Worm (Caenorhabditis elegans) whole organism, young adult: Measurements from ENCODE around the gene cul-1.

ENCODE experiments used
- D2030.7 ChIP-seq: fragments of 200-800 bp; sonication (Bioruptor generic); IDR thresholded peaks from 2 replicates; pipeline ENCODE4 v1.3.6; 2022; ENCODE audit warnings: missing genetic modification reagents, missing genetic modification characterization, missing compliant biosample characterization
- F23B12.7 ChIP-seq: sonication (generic microtip); optimal IDR thresholded peaks from 2 replicates; lab custom pipeline; 2017; ENCODE audit warnings: missing genetic modification characterization, mild to moderate bottlenecking, missing compliant biosample characterization, antibody characterized with exemption, moderate library complexity; ENCODE audit not compliant: insufficient read depth
- F33H1.4 ChIP-seq: fragments of 200-800 bp; sonication (Bioruptor generic); IDR thresholded peaks from 2 replicates; pipeline ENCODE4 v1.3.6; 2022; ENCODE audit warnings: missing genetic modification reagents, missing genetic modification characterization, missing compliant biosample characterization
- F57C9.4 ChIP-seq: sonication (generic microtip); optimal IDR thresholded peaks from 2 replicates; lab custom pipeline; 2017; ENCODE audit warnings: mild to moderate bottlenecking, missing genetic modification characterization, missing compliant biosample characterization
- Y53F4B.3 ChIP-seq: fragments of 200-800 bp; sonication (Bioruptor generic); IDR thresholded peaks from 2 replicates; pipeline ENCODE4 v1.3.6; 2022; ENCODE audit warnings: missing genetic modification reagents, missing genetic modification characterization, missing compliant biosample characterization
- Y53G8AR.9 ChIP-seq: fragments of 200-800 bp; sonication (Bioruptor generic); conservative IDR thresholded peaks from 2 replicates; pipeline ENCODE4 v1.3.6; 2022; ENCODE audit warnings: missing genetic modification reagents, missing genetic modification characterization, missing compliant biosample characterization
- Y67H2A.10 ChIP-seq: fragments of 200-800 bp; sonication (Bioruptor generic); conservative IDR thresholded peaks from 2 replicates; pipeline ENCODE4 v1.3.6; 2022; ENCODE audit warnings: missing genetic modification reagents, missing genetic modification characterization, missing compliant biosample characterization
- Y79H2A.3 ChIP-seq: fragments of 200-800 bp; sonication (Bioruptor generic); conservative IDR thresholded peaks from 2 replicates; pipeline ENCODE4 v1.3.6; 2022; ENCODE audit warnings: missing genetic modification reagents, missing genetic modification characterization, missing compliant biosample characterization
- ZK185.1 ChIP-seq: sonication (generic microtip); optimal IDR thresholded peaks from 2 replicates; lab custom pipeline; 2016; ENCODE audit warnings: mild to moderate bottlenecking, missing genetic modification characterization, missing compliant biosample characterization; ENCODE audit not compliant: poor library complexity, severe bottlenecking
- akir-1 ChIP-seq: fragments of 200-800 bp; sonication (Bioruptor generic); optimal IDR thresholded peaks from 2 replicates; lab custom pipeline; 2018; ENCODE audit warnings: mild to moderate bottlenecking, missing genetic modification characterization, moderate library complexity, missing compliant biosample characterization
- ama-1 ChIP-seq, 3 experiments: fragments of 150-350 bp in 1 of 3; sonication (generic microtip) in 2 of 3; optimal IDR thresholded peaks; 2 replicates each; lab custom pipeline; 2014 to 2018; ENCODE audit warnings: missing biosample characterization in 2 of 3, missing genetic modification characterization in 2 of 3, missing genetic modification reagents in 2 of 3
- attf-5 ChIP-seq: fragments of 200-800 bp; sonication (Bioruptor generic); optimal IDR thresholded peaks from 2 replicates; lab custom pipeline; 2018; ENCODE audit warnings: mild to moderate bottlenecking, missing genetic modification characterization, missing compliant biosample characterization
- ceh-100 ChIP-seq: fragments of 200-800 bp; sonication (Bioruptor generic); IDR thresholded peaks from 2 replicates; pipeline ENCODE4 v1.3.6; 2022; ENCODE audit warnings: missing genetic modification reagents, missing genetic modification characterization, missing compliant biosample characterization
- ceh-58 ChIP-seq: fragments of 200-800 bp; sonication (Bioruptor generic); IDR thresholded peaks from 2 replicates; pipeline ENCODE4 v1.3.6; 2022; ENCODE audit warnings: missing genetic modification characterization, missing compliant biosample characterization
- ceh-91 ChIP-seq: fragments of 200-800 bp; sonication (Bioruptor generic); IDR thresholded peaks from 2 replicates; pipeline ENCODE4 v1.3.6; 2022; ENCODE audit warnings: missing genetic modification reagents, missing genetic modification characterization, missing compliant biosample characterization
- die-1 ChIP-seq: sonication (generic microtip); optimal IDR thresholded peaks from 2 replicates; lab custom pipeline; 2016; ENCODE audit warnings: missing genotype, mild to moderate bottlenecking, missing genetic modification characterization, missing compliant biosample characterization
- dpff-1 ChIP-seq: sonication (generic microtip); optimal IDR thresholded peaks from 2 replicates; lab custom pipeline; 2017; ENCODE audit warnings: mild to moderate bottlenecking, missing genetic modification characterization, missing compliant biosample characterization
- egrh-3 ChIP-seq: fragments of 200-800 bp; sonication (Bioruptor generic); IDR thresholded peaks from 2 replicates; pipeline ENCODE4 v1.3.6; 2022; ENCODE audit warnings: missing genetic modification reagents, missing genetic modification characterization, missing compliant biosample characterization
- ets-4 ChIP-seq: fragments of 200-800 bp; sonication (Bioruptor generic); optimal IDR thresholded peaks from 2 replicates; lab custom pipeline; 2018; ENCODE audit warnings: mild to moderate bottlenecking, missing genetic modification characterization, missing compliant biosample characterization
- gei-17 ChIP-seq: fragments of 200-800 bp; sonication (Bioruptor generic); optimal IDR thresholded peaks from 2 replicates; lab custom pipeline; 2018; ENCODE audit warnings: mild to moderate bottlenecking, missing genetic modification characterization, missing compliant biosample characterization
- him-1 ChIP-seq: sonication (generic microtip); optimal IDR thresholded peaks from 2 replicates; lab custom pipeline; 2016; ENCODE audit warnings: missing genotype, missing genetic modification reagents, missing genetic modification characterization, missing compliant biosample characterization
- hlh-26 ChIP-seq: fragments of 200-800 bp; sonication (Bioruptor generic); conservative IDR thresholded peaks from 2 replicates; pipeline ENCODE4 v1.3.6; 2022; ENCODE audit warnings: missing genetic modification reagents, missing genetic modification characterization, missing compliant biosample characterization
- hmg-1.2 ChIP-seq: fragments of 200-800 bp; sonication (Bioruptor generic); IDR thresholded peaks from 2 replicates; pipeline ENCODE4 v1.3.6; 2022; ENCODE audit warnings: missing genetic modification reagents, missing genetic modification characterization, missing compliant biosample characterization
- hmg-20 ChIP-seq: fragments of 200-800 bp; sonication (Bioruptor generic); IDR thresholded peaks from 2 replicates; pipeline ENCODE4 v1.3.6; 2022; ENCODE audit warnings: missing genetic modification reagents, missing genetic modification characterization, missing compliant biosample characterization
- hsf-1 ChIP-seq: fragments of 200-800 bp; sonication (Bioruptor generic); IDR thresholded peaks from 2 replicates; pipeline ENCODE4 v1.3.6; 2022; ENCODE audit warnings: missing genetic modification reagents, missing genetic modification characterization, missing compliant biosample characterization
- lin-26 ChIP-seq: fragments of 200-800 bp; sonication (Bioruptor generic); IDR thresholded peaks from 2 replicates; pipeline ENCODE4 v1.3.6; 2022; ENCODE audit warnings: missing genetic modification reagents, missing genetic modification characterization, missing compliant biosample characterization
- lin-40 ChIP-seq: sonication (generic microtip); optimal IDR thresholded peaks from 2 replicates; lab custom pipeline; 2016; ENCODE audit warnings: missing genetic modification characterization, mild to moderate bottlenecking, missing compliant biosample characterization, missing genotype, missing genetic modification reagents
- lsl-1 ChIP-seq: fragments of 200-800 bp; sonication (Bioruptor generic); optimal IDR thresholded peaks from 2 replicates; lab custom pipeline; 2018; ENCODE audit warnings: mild to moderate bottlenecking, missing genetic modification characterization, moderate library complexity, missing compliant biosample characterization
- madf-6 ChIP-seq: fragments of 200-800 bp; sonication (Bioruptor generic); IDR thresholded peaks from 2 replicates; pipeline ENCODE4 v1.3.6; 2022; ENCODE audit warnings: missing genetic modification reagents, missing genetic modification characterization, missing compliant biosample characterization
- mcd-1 ChIP-seq: fragments of 200-800 bp; sonication (Bioruptor generic); IDR thresholded peaks from 2 replicates; pipeline ENCODE4 v1.3.6; 2022; ENCODE audit warnings: missing genetic modification reagents, missing genetic modification characterization, missing compliant biosample characterization
- mel-28 ChIP-seq: sonication (generic microtip); optimal IDR thresholded peaks from 2 replicates; lab custom pipeline; 2016; ENCODE audit warnings: borderline replicate concordance, mild to moderate bottlenecking, missing genetic modification characterization, missing compliant biosample characterization
- pbrm-1 ChIP-seq: fragments of 200-800 bp; sonication (Bioruptor generic); IDR thresholded peaks from 2 replicates; pipeline ENCODE4 v1.3.6; 2022; ENCODE audit warnings: missing genetic modification reagents, missing genetic modification characterization, missing compliant biosample characterization
- rcor-1 ChIP-seq: fragments of 200-800 bp; sonication (Bioruptor generic); IDR thresholded peaks from 2 replicates; pipeline ENCODE4 v1.3.6; 2022; ENCODE audit warnings: missing genetic modification reagents, missing genetic modification characterization, missing compliant biosample characterization
- rec-8 ChIP-seq, 2 experiments: sonication (generic microtip); optimal IDR thresholded peaks; 2 replicates each; lab custom pipeline; 2016; ENCODE audit warnings: mild to moderate bottlenecking in 2 of 2, missing genetic modification characterization in 2 of 2, missing genetic modification reagents in 2 of 2, missing genotype in 2 of 2, missing biosample characterization in 1 of 2, missing compliant biosample characterization in 1 of 2, moderate library complexity in 1 of 2
- repo-1 ChIP-seq: sonication (generic microtip); optimal IDR thresholded peaks from 2 replicates; lab custom pipeline; 2017; ENCODE audit warnings: mild to moderate bottlenecking, missing genetic modification characterization, missing compliant biosample characterization
- sdz-38 ChIP-seq: sonication (generic microtip); optimal IDR thresholded peaks from 2 replicates; lab custom pipeline; 2016; ENCODE audit warnings: missing genotype, missing genetic modification characterization, missing compliant biosample characterization
- snpc-1.1 ChIP-seq: sonication (generic microtip); optimal IDR thresholded peaks from 2 replicates; lab custom pipeline; 2017; ENCODE audit warnings: missing genetic modification characterization, mild to moderate bottlenecking, missing compliant biosample characterization, antibody characterized with exemption, moderate library complexity, missing genotype, missing genetic modification reagents; ENCODE audit not compliant: insufficient read depth
- snpc-1.3 ChIP-seq: sonication (generic microtip); optimal IDR thresholded peaks from 2 replicates; lab custom pipeline; 2017; ENCODE audit warnings: missing genetic modification characterization, mild to moderate bottlenecking, missing compliant biosample characterization, antibody characterized with exemption, moderate library complexity, missing genotype, missing genetic modification reagents; ENCODE audit not compliant: insufficient read depth
- sptf-2 ChIP-seq: fragments of 200-800 bp; sonication (Bioruptor generic); optimal IDR thresholded peaks from 2 replicates; lab custom pipeline; 2018; ENCODE audit warnings: mild to moderate bottlenecking, missing genetic modification characterization, missing compliant biosample characterization
- unc-130 ChIP-seq: sonication (generic microtip); optimal IDR thresholded peaks from 2 replicates; lab custom pipeline; 2016; ENCODE audit warnings: missing genetic modification reagents, missing genetic modification characterization, missing compliant biosample characterization
- zfh-2 ChIP-seq: fragments of 200-800 bp; sonication (Bioruptor generic); conservative IDR thresholded peaks from 2 replicates; pipeline ENCODE4 v1.3.6; 2022; ENCODE audit warnings: missing genetic modification reagents, missing genetic modification characterization, missing compliant biosample characterization
- ztf-22 ChIP-seq: fragments of 200-800 bp; sonication (Bioruptor generic); optimal IDR thresholded peaks from 2 replicates; lab custom pipeline; 2018; ENCODE audit warnings: mild to moderate bottlenecking, missing genetic modification characterization, moderate library complexity, missing compliant biosample characterization
- ztf-26 ChIP-seq: sonication (generic microtip); optimal IDR thresholded peaks from 2 replicates; lab custom pipeline; 2017; ENCODE audit warnings: missing genetic modification characterization, missing compliant biosample characterization
- ztf-28 ChIP-seq: fragments of 200-800 bp; sonication (Bioruptor generic); IDR thresholded peaks from 2 replicates; pipeline ENCODE4 v1.3.6; 2022; ENCODE audit warnings: missing genetic modification reagents, missing genetic modification characterization, missing compliant biosample characterization
- ztf-3 ChIP-seq: fragments of 200-800 bp; sonication (Bioruptor generic); optimal IDR thresholded peaks from 2 replicates; lab custom pipeline; 2018; ENCODE audit warnings: mild to moderate bottlenecking, missing genetic modification characterization, missing compliant biosample characterization

Gene cul-1

ce11 chrIII:10505943-10506698, 35.1 kb downstream of the cul-1 start (continued):
- TF ChIP-seq snpc-1.1 (tag; lab: Kevin White, UChicago) (peak; percentile 45), rec-8 (tag; optimal IDR thresholded peaks at IDR 0.05; lab: Kevin White, UChicago) (no peak), hsf-1 (GFP tag; lab: Robert Waterston, UW) (peak; percentile 95), ZK185.1 (tag; lab: Kevin White, UChicago) (no peak), attf-5 (peak; percentile 54), F33H1.4 (GFP tag; lab: Robert Waterston, UW) (peak; percentile 44), sptf-2 (GFP tag; lab: Kevin White, UChicago) (peak; percentile 52), pbrm-1 (GFP tag; lab: Robert Waterston, UW) (peak; percentile 59), Y67H2A.10 (peak; percentile 48; the same call in 1 of the 2 replicates), die-1 (peak; percentile 22), F57C9.4 (tag; lab: Kevin White, UChicago) (no peak), hmg-1.2 (GFP tag; lab: Robert Waterston, UW) (peak; percentile 46), ztf-28 (peak; percentile 49), ceh-100 (peak; percentile 40; the same call in 1 of the 2 replicates), hlh-26 (GFP tag; lab: Robert Waterston, UW) (no peak), dpff-1 (tag; lab: Kevin White, UChicago) (peak; percentile 64), lin-40 (tag; lab: Kevin White, UChicago) (no peak), Y79H2A.3 (peak; percentile 90), repo-1 (tag; lab: Kevin White, UChicago) (peak; percentile 60), ceh-91 (GFP tag; lab: Robert Waterston, UW) (peak; percentile 50; the same call in 1 of the 2 replicates), Y53F4B.3 (GFP tag; lab: Robert Waterston, UW) (no peak; the same call in 1 of the 2 replicates), zfh-2 (GFP tag; lab: Robert Waterston, UW) (peak; percentile 80), mel-28 (tag; lab: Kevin White, UChicago) (no peak), sdz-38 (tag; lab: Kevin White, UChicago) (no peak), snpc-1.3 (tag; lab: Kevin White, UChicago) (peak; percentile 80), ets-4 (GFP tag; lab: Kevin White, UChicago) (no peak), D2030.7 (peak; percentile 88), mcd-1 (GFP tag; lab: Robert Waterston, UW) (peak; percentile 55), him-1 (tag; lab: Kevin White, UChicago) (no peak), ceh-58 (GFP tag; lab: Robert Waterston, UW) (peak; percentile 78), Y53G8AR.9 (GFP tag; lab: Robert Waterston, UW) (peak; percentile 93), ama-1 (optimal IDR thresholded peaks at IDR 0.05; lab: Kevin White, UChicago) (peak; percentile 55), ama-1 (GFP tag; optimal IDR thresholded peaks at IDR 0.05; lab: Kevin White, UChicago) (peak in 1 of 2 experiments; percentile 91), lin-26 (peak; percentile 96), ztf-3 (GFP tag; lab: Kevin White, UChicago) (no peak), ztf-26 (tag; lab: Kevin White, UChicago) (no peak), rcor-1 (peak; percentile 69), gei-17 (GFP tag; lab: Kevin White, UChicago) (no peak), F23B12.7 (tag; lab: Kevin White, UChicago) (no peak), egrh-3 (GFP tag; lab: Robert Waterston, UW) (no peak; the same call in 1 of the 2 replicates), lsl-1 (GFP tag; lab: Kevin White, UChicago) (peak; percentile 48), madf-6 (GFP tag; lab: Robert Waterston, UW) (peak; percentile 83), akir-1 (GFP tag; lab: Kevin White, UChicago) (no peak), hmg-20 (GFP tag; lab: Robert Waterston, UW) (peak; percentile 10; the same call in 1 of the 2 replicates), ztf-22 (GFP tag; lab: Kevin White, UChicago) (no peak), unc-130 (GFP tag; lab: Kevin White, UChicago) (peak; percentile 51)
